Worm (Caenorhabditis elegans): Measurements from ENCODE around the gene srv-4.

DNA sequence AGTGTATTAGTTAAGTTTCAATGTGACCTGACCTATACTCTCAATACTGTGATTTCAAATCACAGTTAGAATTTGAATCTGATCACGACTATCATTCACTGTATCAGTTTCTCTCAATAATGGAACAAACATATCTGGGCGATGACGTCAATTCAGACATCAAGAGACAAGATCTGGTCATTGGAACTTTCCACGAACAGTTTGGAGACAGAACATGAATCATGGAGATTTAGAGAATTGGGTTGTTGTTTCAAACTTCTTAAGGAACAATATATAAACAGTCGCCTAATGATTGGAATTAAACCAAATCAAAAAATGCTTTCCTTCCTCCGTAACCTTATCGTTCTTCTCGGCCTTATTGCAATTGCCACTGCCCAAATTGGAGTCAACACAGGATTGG is 2.9 kb upstream of the srv-4 start, which contains the start of gene F15E6.4:
- TF ChIP-seq flt-1 (GFP tag; IDR thresholded peaks at IDR 0.05) (no peak), cog-1 (tag; optimal IDR thresholded peaks at IDR 0.05) (no peak), med-1 (GFP tag; optimal IDR thresholded peaks at IDR 0.05; ENCODE audit: insufficient read depth) (no peak), T22C8.4 (GFP tag; IDR thresholded peaks at IDR 0.05) (no peak)

Measured in whole organism, midembryonic.